Worm (Caenorhabditis elegans): ENCODE results near the gene C03G6.17.

Gene C03G6.17

DNA sequence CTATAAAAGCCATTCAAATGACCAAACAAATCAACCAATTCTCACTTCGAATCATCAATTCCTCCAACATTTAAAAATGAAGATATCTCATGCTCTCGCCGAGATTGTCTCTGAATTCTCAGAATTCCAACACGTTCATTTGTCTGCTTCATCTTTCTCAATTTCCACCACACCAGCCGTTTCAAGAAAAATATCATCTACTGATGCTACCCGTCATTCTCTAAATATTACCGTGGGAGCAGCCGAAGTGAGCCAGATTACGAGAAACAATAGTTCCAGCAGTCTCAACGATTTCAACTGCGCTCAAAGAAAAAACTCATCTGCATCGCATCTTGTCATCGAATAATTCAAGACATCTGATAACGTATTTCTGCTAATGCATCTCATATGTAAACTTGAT lies 34.0 kb upstream of the C03G6.17 start, which contains the start of gene F18E3.12:
Gene F18E3.12, plus strand, starts transcription at position 77 of the 400 bp plus-strand sequence.
- TF ChIP-seq elt-2 (tag; optimal IDR thresholded peaks at IDR 0.05) (no peak), ceh-19 (GFP tag; optimal IDR thresholded peaks at IDR 0.05) (no peak), sdc-2 (tag; optimal IDR thresholded peaks at IDR 0.05) (no peak), ztf-16 (tag; optimal IDR thresholded peaks at IDR 0.05) (no peak), C38D4.7 (GFP tag; optimal IDR thresholded peaks at IDR 0.05) (no peak), fkh-6 (tag; optimal IDR thresholded peaks at IDR 0.05) (no peak), mec-3 (tag; optimal IDR thresholded peaks at IDR 0.05; ENCODE audit: borderline replicate concordance) (no peak), ceh-30 (tag; optimal IDR thresholded peaks at IDR 0.05) (no peak)

DNA sequence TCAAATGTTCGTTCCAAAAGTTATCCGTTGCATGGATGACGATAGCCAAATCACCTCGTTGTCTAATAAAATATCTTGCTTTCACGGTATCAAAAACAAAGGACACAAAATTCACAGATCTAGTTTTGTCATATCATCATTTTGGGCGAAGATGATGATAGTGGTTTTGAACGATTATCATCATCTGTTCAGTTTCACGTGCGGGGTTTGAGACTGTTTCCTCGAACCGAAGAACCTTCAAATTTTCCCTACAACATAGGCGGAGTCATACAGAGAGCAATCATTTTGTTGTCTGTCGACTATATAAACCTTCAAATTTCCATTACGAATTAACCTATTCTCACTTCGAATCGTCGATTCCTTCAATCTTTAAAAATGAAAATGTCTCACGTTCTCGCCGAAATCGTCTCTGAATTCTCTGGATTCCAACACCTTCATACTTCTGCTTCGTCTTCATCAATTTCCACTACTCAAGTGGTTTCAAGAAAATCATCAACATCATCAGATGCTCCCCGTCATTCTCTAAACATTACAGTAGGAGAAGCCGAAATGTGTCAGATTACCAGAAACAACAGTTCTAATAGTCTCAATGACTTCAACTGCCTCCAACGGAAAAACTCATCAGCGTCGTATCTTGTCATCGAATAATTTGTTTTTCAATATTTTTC lies 32.3 kb upstream of the C03G6.17 start, which contains the start of gene F18E3.11:
Gene F18E3.11, plus strand, starts transcription at position 376 of the 668 bp plus-strand sequence.
- TF ChIP-seq pros-1 (tag; optimal IDR thresholded peaks at IDR 0.05) (no peak), pqm-1 (tag; optimal IDR thresholded peaks at IDR 0.05) (no peak), pha-2 (tag; optimal IDR thresholded peaks at IDR 0.05) (no peak), eyg-1 (tag; optimal IDR thresholded peaks at IDR 0.05) (no peak)

DNA sequence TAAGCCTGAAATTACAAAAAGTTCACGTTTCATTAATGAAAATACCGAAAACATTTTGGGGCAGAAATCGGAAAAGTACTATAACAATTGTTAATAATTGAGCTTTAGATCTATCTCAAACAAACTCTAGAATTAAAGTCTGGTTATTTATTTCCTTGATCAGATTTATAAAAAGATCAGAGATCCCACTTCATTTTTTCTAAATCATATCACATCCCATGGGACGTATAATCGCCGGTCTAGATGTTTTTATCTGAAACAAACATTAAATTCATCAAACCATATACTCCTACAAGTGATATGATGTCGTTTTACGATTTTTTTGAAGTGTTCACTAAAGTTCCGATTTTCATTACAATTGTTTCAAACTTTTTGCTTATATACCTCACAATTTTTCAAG lies 30.8 kb upstream of the C03G6.17 start, which contains the start of gene str-41:
Gene str-41, plus strand, starts transcription at position 301 of the 400 bp plus-strand sequence.
- no peak for TF ChIP-seq K09A11.1 (tag; optimal IDR thresholded peaks at IDR 0.05; ENCODE audit: insufficient read depth)
- TF ChIP-seq C08G9.2 (tag; optimal IDR thresholded peaks at IDR 0.05) = no peak
- TF ChIP-seq ceh-22 (tag; optimal IDR thresholded peaks at IDR 0.05) = no peak
- no peak for TF ChIP-seq hlh-6 (tag; optimal IDR thresholded peaks at IDR 0.05)
- TF ChIP-seq nhr-11 (tag; optimal IDR thresholded peaks at IDR 0.05) = no peak
- no peak for TF ChIP-seq fax-1 (tag; optimal IDR thresholded peaks at IDR 0.05)
- no peak for TF ChIP-seq madf-2 (tag; optimal IDR thresholded peaks at IDR 0.05)

DNA sequence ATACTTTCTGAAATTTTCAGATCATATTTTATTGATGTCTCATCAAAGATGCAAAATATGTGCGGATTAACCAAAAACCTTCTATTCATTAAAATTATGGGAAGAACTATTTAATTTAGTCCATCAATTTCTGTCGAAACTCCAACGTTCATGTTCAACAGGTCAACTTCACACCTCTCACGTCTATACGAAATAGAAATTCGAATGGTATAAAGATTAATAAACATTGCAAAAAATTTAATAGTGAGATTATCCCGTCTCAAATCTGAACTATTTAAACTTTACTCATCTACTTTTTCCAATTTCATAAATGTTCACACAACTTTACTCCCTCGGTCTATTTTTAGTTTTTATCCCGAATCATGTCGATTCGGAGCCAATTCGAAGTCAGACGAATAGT lies 28.7 kb upstream of the C03G6.17 start, which contains the start of gene R13D7.2:
Gene R13D7.2, plus strand, starts transcription at position 301 of the 400 bp plus-strand sequence.
- TF ChIP-seq rnt-1 (tag; optimal IDR thresholded peaks at IDR 0.05) (no peak), ceh-14 (tag; optimal IDR thresholded peaks at IDR 0.05) (no peak), nhr-232 (tag; optimal IDR thresholded peaks at IDR 0.05) (no peak)

DNA sequence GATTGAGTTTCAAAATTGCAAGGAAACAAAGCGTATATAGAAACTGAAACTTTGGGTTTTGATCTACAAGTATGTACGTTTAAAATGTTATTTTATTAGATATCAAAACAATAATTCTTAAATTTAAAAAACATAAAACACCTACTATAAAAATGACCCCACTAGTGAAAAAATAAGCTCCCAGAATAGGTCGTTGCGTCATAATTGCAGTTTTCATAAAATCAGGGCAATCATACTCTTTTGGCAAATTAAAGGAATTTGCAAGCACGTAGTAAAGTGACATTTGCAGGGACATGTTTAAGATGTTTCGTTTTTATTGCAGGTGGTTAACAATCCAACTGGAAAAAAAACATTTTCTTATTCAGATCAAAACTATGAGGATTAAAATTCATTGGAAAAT lies 27.6 kb upstream of the C03G6.17 start, which contains the start of gene srt-6:
Gene srt-6, minus strand, starts transcription at position 295 of the 400 bp plus-strand sequence.
- no peak for TF ChIP-seq elt-4 (tag; optimal IDR thresholded peaks at IDR 0.05)
- no peak for TF ChIP-seq mec-3 (tag; optimal IDR thresholded peaks at IDR 0.05; ENCODE audit: borderline replicate concordance)
- TF ChIP-seq ceh-34 (tag; optimal IDR thresholded peaks at IDR 0.05) = no peak
- TF ChIP-seq Y22D7AL.16 (tag; optimal IDR thresholded peaks at IDR 0.05) = no peak
- TF ChIP-seq pha-4 (tag; optimal IDR thresholded peaks at IDR 0.05) = no peak
- TF ChIP-seq fax-1 (tag; optimal IDR thresholded peaks at IDR 0.05) = no peak
- no peak for TF ChIP-seq fkh-10 (GFP tag; optimal IDR thresholded peaks at IDR 0.05)
- no peak for TF ChIP-seq ttx-3 (tag; optimal IDR thresholded peaks at IDR 0.05)
- TF ChIP-seq unc-55 (GFP tag; optimal IDR thresholded peaks at IDR 0.05) = no peak
- no peak for TF ChIP-seq ztf-16 (tag; optimal IDR thresholded peaks at IDR 0.05)
- TF ChIP-seq sox-2 (GFP tag; IDR thresholded peaks at IDR 0.05) = no peak
- no peak for TF ChIP-seq dmd-4 (tag; optimal IDR thresholded peaks at IDR 0.05; ENCODE audit: borderline replicate concordance)
- no peak for TF ChIP-seq ceh-14 (tag; optimal IDR thresholded peaks at IDR 0.05)
- no peak for TF ChIP-seq pax-1 (tag; optimal IDR thresholded peaks at IDR 0.05)
- no peak for TF ChIP-seq odd-2 (tag; optimal IDR thresholded peaks at IDR 0.05)

All from whole organism, late embryonic.